Worm (Caenorhabditis elegans): Measurements from ENCODE around the gene nrde-2.
"Not testable (repeated sequence)": the region's sequence is repeated elsewhere in the genome, so short reads cannot be mapped to it uniquely, and the experiment has no call there.

The nrde-2 gene

ce11 chrII:10247594-10248283 lies at the start of gene nrde-2:
Gene nrde-2, minus strand, starts transcription at chrII:10247638.
- peak; percentile 43 for TF ChIP-seq tbx-2 (tag; optimal IDR thresholded peaks at IDR 0.05)
- TF ChIP-seq ets-4 (tag; optimal IDR thresholded peaks at IDR 0.05), result peak; percentile 5
- peak; percentile 45; the same call in 1 of the 2 replicates for TF ChIP-seq unc-3 (GFP tag; conservative IDR thresholded peaks at IDR 0.05)
- TF ChIP-seq unc-3 (tag; optimal IDR thresholded peaks at IDR 0.05), result not testable (repeated sequence)
- peak; percentile 70 for TF ChIP-seq ceh-31 (tag; optimal IDR thresholded peaks at IDR 0.05)
- TF ChIP-seq C08G9.2 (tag; optimal IDR thresholded peaks at IDR 0.05), result peak; percentile 5
- peak; percentile 5 for TF ChIP-seq rnt-1 (tag; optimal IDR thresholded peaks at IDR 0.05)
- TF ChIP-seq tbx-7 (tag; optimal IDR thresholded peaks at IDR 0.05), result peak; percentile 22
- 0 out of 2 replicates have a peak, but pooled peaks have one; percentile 44 for TF ChIP-seq ceh-45 (GFP tag; IDR thresholded peaks at IDR 0.05)

DNA sequence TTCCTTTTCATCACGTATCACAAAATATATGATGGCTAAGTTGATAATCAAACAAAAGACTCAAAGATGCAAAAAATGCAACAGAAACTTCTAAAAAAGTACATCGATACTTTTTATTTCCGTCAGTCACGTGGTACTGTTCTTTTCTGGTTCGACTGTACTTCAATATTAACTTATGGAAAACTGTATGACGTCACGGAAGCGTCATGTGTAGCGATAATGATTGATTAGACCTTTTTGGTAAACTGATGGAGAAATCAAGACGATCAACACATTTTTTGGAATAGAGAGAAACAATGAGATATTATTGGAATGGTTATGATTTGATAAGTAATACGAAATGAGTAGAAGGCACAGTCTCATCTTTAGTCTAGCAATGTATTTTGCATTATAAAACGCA lies 46.8 kb upstream of the nrde-2 start:
- TF ChIP-seq hlh-15 (tag; optimal IDR thresholded peaks at IDR 0.05), result no peak
- TF ChIP-seq hlh-8 (tag; optimal IDR thresholded peaks at IDR 0.05), result no peak
- no peak for TF ChIP-seq nhr-11 (tag; optimal IDR thresholded peaks at IDR 0.05)
- no peak for TF ChIP-seq tbx-2 (tag; optimal IDR thresholded peaks at IDR 0.05)
- no peak for TF ChIP-seq ceh-9 (tag; optimal IDR thresholded peaks at IDR 0.05)
- TF ChIP-seq F13H6.1 (tag; optimal IDR thresholded peaks at IDR 0.05), result no peak
- no peak for TF ChIP-seq nfya-1 (tag; optimal IDR thresholded peaks at IDR 0.05)
- TF ChIP-seq elt-2 (tag; optimal IDR thresholded peaks at IDR 0.05), result no peak
- TF ChIP-seq ets-4 (tag; optimal IDR thresholded peaks at IDR 0.05), result no peak
- no peak for TF ChIP-seq ceh-19 (GFP tag; optimal IDR thresholded peaks at IDR 0.05)
- no peak for TF ChIP-seq unc-55 (GFP tag; optimal IDR thresholded peaks at IDR 0.05)
- TF ChIP-seq unc-42 (tag; optimal IDR thresholded peaks at IDR 0.05), result no peak
- TF ChIP-seq tbx-7 (tag; optimal IDR thresholded peaks at IDR 0.05), result no peak
- TF ChIP-seq dmd-4 (tag; optimal IDR thresholded peaks at IDR 0.05; ENCODE audit: borderline replicate concordance), result no peak
- no peak for TF ChIP-seq unc-86 (tag; optimal IDR thresholded peaks at IDR 0.05)
- no peak for TF ChIP-seq ceh-30 (tag; optimal IDR thresholded peaks at IDR 0.05)
- no peak for TF ChIP-seq ceh-22 (tag; optimal IDR thresholded peaks at IDR 0.05)
- TF ChIP-seq sox-2 (GFP tag; IDR thresholded peaks at IDR 0.05), result no peak
- no peak for TF ChIP-seq elt-4 (tag; optimal IDR thresholded peaks at IDR 0.05)

- no peak for TF ChIP-seq fkh-10 (GFP tag; optimal IDR thresholded peaks at IDR 0.05)
- no peak for TF ChIP-seq pha-2 (tag; optimal IDR thresholded peaks at IDR 0.05)
- TF ChIP-seq ceh-6 (GFP tag; optimal IDR thresholded peaks at IDR 0.05), result no peak
- TF ChIP-seq fax-1 (tag; optimal IDR thresholded peaks at IDR 0.05), result no peak
- no peak for TF ChIP-seq syd-9 (tag; optimal IDR thresholded peaks at IDR 0.05)
- TF ChIP-seq ceh-22 (tag; optimal IDR thresholded peaks at IDR 0.05), result no peak
- TF ChIP-seq ceh-30 (tag; optimal IDR thresholded peaks at IDR 0.05), result no peak
- TF ChIP-seq elt-2 (tag; optimal IDR thresholded peaks at IDR 0.05), result no peak
- TF ChIP-seq nhr-11 (tag; optimal IDR thresholded peaks at IDR 0.05), result no peak
- TF ChIP-seq mec-3 (tag; optimal IDR thresholded peaks at IDR 0.05; ENCODE audit: borderline replicate concordance), result no peak
- TF ChIP-seq unc-3 (GFP tag; conservative IDR thresholded peaks at IDR 0.05), result no peak
- TF ChIP-seq unc-3 (tag; optimal IDR thresholded peaks at IDR 0.05), result no peak
- no peak for TF ChIP-seq nhr-232 (tag; optimal IDR thresholded peaks at IDR 0.05)
- TF ChIP-seq gmeb-2 (tag; optimal IDR thresholded peaks at IDR 0.05), result no peak
- TF ChIP-seq ref-2 (tag; optimal IDR thresholded peaks at IDR 0.05), result no peak
- TF ChIP-seq pag-3 (tag; optimal IDR thresholded peaks at IDR 0.05; ENCODE audit: borderline replicate concordance), result no peak
- no peak for TF ChIP-seq pax-1 (tag; optimal IDR thresholded peaks at IDR 0.05)
- no peak for TF ChIP-seq npax-4 (tag; optimal IDR thresholded peaks at IDR 0.05)
- TF ChIP-seq tbx-2 (tag; optimal IDR thresholded peaks at IDR 0.05), result no peak
- no peak for TF ChIP-seq madf-2 (tag; optimal IDR thresholded peaks at IDR 0.05)
These were observed 41.5 kb upstream of the nrde-2 start for ce11 chrII:10288926-10289325.

Measured in whole organism, late embryonic.